Worm (Caenorhabditis elegans): Measurements from ENCODE around the gene lgc-16.

Gene lgc-16

DNA sequence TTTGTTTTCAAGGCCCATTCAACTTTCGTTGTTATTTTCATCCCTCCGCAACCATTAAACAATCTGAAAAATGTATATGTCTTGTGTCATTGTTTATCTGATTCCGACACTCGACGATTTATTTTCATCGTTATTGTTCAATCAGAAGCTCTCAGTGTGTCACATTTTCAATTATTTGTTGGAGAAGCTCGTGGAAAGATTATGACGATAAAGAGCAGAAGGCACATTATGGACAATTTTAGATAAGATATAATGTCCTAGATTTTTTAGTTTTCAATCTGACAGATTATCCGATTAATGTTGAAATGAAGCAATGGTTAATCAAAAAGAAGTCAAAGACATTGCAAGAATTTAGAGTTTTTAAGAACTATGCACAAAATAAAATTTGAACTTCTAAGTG is 46.5 kb downstream of the lgc-16 start:
- no peak for TF ChIP-seq unc-62 (GFP tag; optimal IDR thresholded peaks at IDR 0.05)

DNA sequence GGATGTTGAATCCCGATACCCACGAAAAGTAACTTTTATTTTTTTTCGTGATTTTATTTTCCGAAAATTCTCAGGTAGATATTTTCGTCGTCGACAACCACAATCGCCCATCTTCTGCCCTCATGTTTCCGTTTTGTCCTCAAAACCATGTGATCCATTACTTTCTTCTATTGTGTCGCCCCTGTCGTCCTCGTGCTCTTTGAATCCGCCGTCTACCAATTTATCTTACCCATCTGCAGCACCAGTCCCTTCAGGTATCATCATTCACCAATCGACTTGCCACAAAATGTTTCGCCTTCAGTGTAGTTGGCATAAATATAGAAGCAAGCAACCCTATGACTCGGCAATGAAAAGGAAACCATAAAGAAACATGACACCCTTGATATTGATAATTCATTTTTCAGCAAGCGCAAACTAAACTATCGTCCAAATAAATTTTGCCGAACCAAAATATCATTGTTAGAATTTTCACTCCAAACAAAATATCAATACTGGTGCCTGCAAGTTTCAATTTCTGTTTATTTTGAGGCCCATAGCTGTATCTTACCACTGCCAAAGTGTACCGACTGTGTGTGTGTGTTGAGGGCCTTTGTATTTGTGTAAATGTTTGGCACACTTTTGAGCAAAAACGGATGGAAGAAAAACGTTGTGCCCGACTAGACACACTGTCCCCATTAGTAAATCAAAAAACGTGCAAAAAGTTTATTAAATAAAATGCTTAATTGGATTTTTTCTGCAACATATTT is 49.4 kb downstream of the lgc-16 start:
- TF ChIP-seq unc-62 (GFP tag; optimal IDR thresholded peaks at IDR 0.05): no peak

DNA sequence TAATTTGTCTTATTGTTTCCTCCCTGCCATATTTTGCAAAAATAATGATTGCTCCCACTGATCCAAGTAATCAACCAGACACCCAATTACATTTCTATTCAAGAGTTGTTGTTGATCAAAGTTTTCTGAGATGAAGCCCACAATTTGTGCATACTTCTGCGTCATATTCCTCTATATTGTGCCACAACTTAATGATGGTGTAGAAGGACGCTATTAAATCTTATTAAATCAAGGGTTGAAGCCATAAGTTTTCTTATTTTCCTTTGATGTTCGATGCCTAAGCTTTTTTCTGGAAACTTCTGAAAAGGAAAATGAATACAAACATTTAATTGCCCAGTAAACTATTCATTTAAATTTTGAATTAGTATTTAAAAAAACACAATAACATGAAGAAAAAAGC is 50.3 kb downstream of the lgc-16 start:
- no peak for TF ChIP-seq unc-62 (GFP tag; optimal IDR thresholded peaks at IDR 0.05)

DNA sequence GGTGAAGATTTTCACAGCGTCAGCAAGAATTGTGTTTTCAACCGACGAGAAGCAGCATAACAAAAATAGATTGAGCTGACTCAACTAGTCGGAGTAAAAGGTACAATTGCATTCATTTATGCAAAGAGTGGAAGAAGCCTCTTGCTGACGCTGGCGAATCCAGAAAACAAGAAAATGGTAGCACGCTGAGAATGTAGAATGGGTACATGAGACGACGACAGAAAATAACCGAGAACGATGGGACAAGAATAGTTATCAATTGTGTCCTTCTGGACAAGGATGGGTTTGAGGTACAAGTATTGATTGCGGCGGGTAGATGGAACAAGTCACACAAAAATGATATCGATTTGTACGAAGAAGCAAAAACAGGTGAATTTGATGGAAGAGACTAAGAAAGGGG is 51.0 kb downstream of the lgc-16 start:
- TF ChIP-seq unc-62 (GFP tag; optimal IDR thresholded peaks at IDR 0.05): no peak

Measured in whole organism, dauer.